Fruit fly (Drosophila melanogaster) whole organism, embryonic: ENCODE measurements around the gene Nf-YA.
A peak's percentile ranks its signal among the peaks of the same experiment; 100 is the strongest.

Experiments used
- Ada2b ChIP-seq: fragments of 200-800 bp; sonication (Bioruptor generic); IDR thresholded peaks from 2 replicates; pipeline ENCODE4 v1.3.6; 2022; ENCODE audit warnings: missing biosample characterization, missing genetic modification characterization
- Aef1 ChIP-seq: fragments of 200-800 bp; sonication (Bioruptor generic); IDR thresholded peaks from 3 replicates; pipeline ENCODE4 v1.3.6; 2022; ENCODE audit warnings: missing biosample characterization, missing genetic modification characterization
- Antp ChIP-seq: fragments of 200-800 bp; sonication (Bioruptor generic); optimal IDR thresholded peaks from 3 replicates; lab custom pipeline; 2016; ENCODE audit warnings: missing biosample characterization, missing genetic modification characterization
- CG10147 ChIP-seq: fragments of 200-800 bp; sonication (Bioruptor generic); optimal IDR thresholded peaks from 2 replicates; lab custom pipeline; 2019; ENCODE audit warnings: missing biosample characterization, mild to moderate bottlenecking, missing genetic modification characterization, moderate library complexity
- CG10274 ChIP-seq: fragments of 200-800 bp; sonication (Bioruptor generic); optimal IDR thresholded peaks from 3 replicates; lab custom pipeline; 2017; ENCODE audit warnings: missing biosample characterization, mild to moderate bottlenecking, missing genetic modification characterization
- CG10431 ChIP-seq: fragments of 200-800 bp; sonication (Bioruptor generic); optimal IDR thresholded peaks from 3 replicates; lab custom pipeline; 2018; ENCODE audit warnings: missing biosample characterization, mild to moderate bottlenecking, missing genetic modification characterization
- CG12299 ChIP-seq: fragments of 200-800 bp; sonication (Bioruptor generic); optimal IDR thresholded peaks from 2 replicates; lab custom pipeline; 2018; ENCODE audit warnings: missing biosample characterization, mild to moderate bottlenecking, missing genetic modification characterization
- CG12391 ChIP-seq: fragments of 200-800 bp; sonication (Bioruptor generic); optimal IDR thresholded peaks from 3 replicates; lab custom pipeline; 2018; ENCODE audit warnings: missing biosample characterization, mild to moderate bottlenecking, missing genetic modification characterization, moderate library complexity
- CG12659 ChIP-seq: fragments of 200-800 bp; sonication (Bioruptor generic); optimal IDR thresholded peaks from 3 replicates; lab custom pipeline; 2017; ENCODE audit warnings: mild to moderate bottlenecking, missing biosample characterization, missing genetic modification reagents, missing genetic modification characterization
- CG13287 ChIP-seq: fragments of 200-800 bp; sonication (Bioruptor generic); IDR thresholded peaks from 2 replicates; pipeline ENCODE4 v1.3.6; 2022; ENCODE audit warnings: missing biosample characterization, missing genetic modification characterization; ENCODE audit not compliant: partially characterized antibody
- CG14050 ChIP-seq: fragments of 200-800 bp; sonication (Bioruptor generic); IDR thresholded peaks from 3 replicates; pipeline ENCODE4 v1.3.6; 2022; ENCODE audit warnings: missing biosample characterization, missing genetic modification characterization
- CG15073 ChIP-seq: fragments of 200-800 bp; sonication (Bioruptor generic); optimal IDR thresholded peaks from 2 replicates; lab custom pipeline; 2016; ENCODE audit warnings: missing biosample characterization, missing genetic modification characterization
- CG1603 ChIP-seq: fragments of 200-800 bp; sonication (Bioruptor generic); optimal IDR thresholded peaks from 2 replicates; lab custom pipeline; 2019; ENCODE audit warnings: missing biosample characterization, mild to moderate bottlenecking, missing genetic modification characterization, moderate library complexity
- CG1792 ChIP-seq: fragments of 200-800 bp; sonication (Bioruptor generic); optimal IDR thresholded peaks from 2 replicates; lab custom pipeline; 2016; ENCODE audit warnings: missing biosample characterization, missing genetic modification characterization
- CG2199 ChIP-seq: fragments of 200-800 bp; sonication (Bioruptor generic); IDR thresholded peaks from 3 replicates; pipeline ENCODE4 v1.3.6; 2022; ENCODE audit warnings: missing biosample characterization, missing genetic modification characterization
- CG2875 ChIP-seq: fragments of 200-800 bp; sonication (Bioruptor generic); optimal IDR thresholded peaks from 2 replicates; lab custom pipeline; 2017; ENCODE audit warnings: missing biosample characterization, mild to moderate bottlenecking, missing genetic modification characterization, missing genetic modification reagents
- CG3407 ChIP-seq: fragments of 200-800 bp; sonication (Bioruptor generic); optimal IDR thresholded peaks from 2 replicates; lab custom pipeline; 2018; ENCODE audit warnings: missing biosample characterization, mild to moderate bottlenecking, missing genetic modification characterization
- CG43689 ChIP-seq: fragments of 200-800 bp; sonication (Bioruptor generic); IDR thresholded peaks from 2 replicates; pipeline ENCODE4 v1.3.6; 2022; ENCODE audit warnings: missing biosample characterization, missing genetic modification characterization
- CG4707 ChIP-seq: fragments of 200-800 bp; sonication (Bioruptor generic); optimal IDR thresholded peaks from 2 replicates; lab custom pipeline; 2018; ENCODE audit warnings: missing biosample characterization, mild to moderate bottlenecking, missing genetic modification characterization, moderate library complexity
- CG4730 ChIP-seq: fragments of 200-800 bp; sonication (Bioruptor generic); IDR thresholded peaks from 2 replicates; pipeline ENCODE4 v1.3.6; 2022; ENCODE audit warnings: missing biosample characterization, missing genetic modification characterization
- CG5953 ChIP-seq: fragments of 200-800 bp; sonication (Bioruptor generic); IDR thresholded peaks from 2 replicates; pipeline ENCODE4 v1.3.6; 2022; ENCODE audit warnings: missing biosample characterization, missing genetic modification characterization
- CG7271 ChIP-seq: fragments of 200-800 bp; sonication (Bioruptor generic); optimal IDR thresholded peaks from 2 replicates; lab custom pipeline; 2018; ENCODE audit warnings: missing biosample characterization, mild to moderate bottlenecking, missing genetic modification characterization, moderate library complexity
- CG8478 ChIP-seq: fragments of >200 bp; optimal IDR thresholded peaks from 2 replicates; lab custom pipeline; 2018
- CG8765 ChIP-seq: fragments of 200-800 bp; sonication (Bioruptor generic); IDR thresholded peaks from 2 replicates; pipeline ENCODE4 v1.3.6; 2022; ENCODE audit warnings: missing biosample characterization, missing genetic modification characterization
- CG9437 ChIP-seq: fragments of 200-800 bp; sonication (Bioruptor generic); optimal IDR thresholded peaks from 2 replicates; lab custom pipeline; 2018; ENCODE audit warnings: missing biosample characterization, mild to moderate bottlenecking, missing genetic modification characterization
- D19A ChIP-seq: fragments of 200-800 bp; optimal IDR thresholded peaks from 3 replicates; lab custom pipeline; 2019; ENCODE audit warnings: missing biosample characterization, mild to moderate bottlenecking, missing genetic modification characterization, moderate library complexity
- D19B ChIP-seq: fragments of 200-800 bp; sonication (Bioruptor generic); optimal IDR thresholded peaks from 2 replicates; lab custom pipeline; 2017; ENCODE audit warnings: missing biosample characterization, mild to moderate bottlenecking, missing genetic modification characterization
- Dip3 ChIP-seq: fragments of 200-800 bp; sonication (Bioruptor generic); optimal IDR thresholded peaks from 3 replicates; lab custom pipeline; 2016; ENCODE audit warnings: missing biosample characterization, missing genetic modification characterization
- HLH54F ChIP-seq: fragments of 200-800 bp; sonication (Bioruptor generic); optimal IDR thresholded peaks from 3 replicates; lab custom pipeline; 2016; ENCODE audit warnings: missing biosample characterization, missing genetic modification characterization
- Hmr ChIP-seq: fragments of 200-800 bp; sonication (Bioruptor generic); optimal IDR thresholded peaks from 3 replicates; lab custom pipeline; 2017; ENCODE audit warnings: mild to moderate bottlenecking, missing biosample characterization, missing genetic modification reagents, missing genetic modification characterization
- Hr3 ChIP-seq: fragments of 200-800 bp; sonication (Bioruptor generic); optimal IDR thresholded peaks from 3 replicates; lab custom pipeline; 2016; ENCODE audit warnings: missing biosample characterization, missing genetic modification characterization
- Hsf ChIP-seq: fragments of 200-800 bp; sonication (Bioruptor generic); optimal IDR thresholded peaks from 3 replicates; lab custom pipeline; 2016; ENCODE audit warnings: missing biosample characterization, missing genetic modification characterization
- MESR4 ChIP-seq: fragments of 200-800 bp; sonication (Bioruptor generic); optimal IDR thresholded peaks from 2 replicates; lab custom pipeline; 2018; ENCODE audit warnings: missing biosample characterization, mild to moderate bottlenecking, missing genetic modification characterization, moderate library complexity
- Pdp1 ChIP-seq, 2 experiments: fragments of 200-800 bp; sonication (Bioruptor generic); optimal IDR thresholded peaks; 3 replicates each; lab custom pipeline; 2016; ENCODE audit warnings: missing biosample characterization in 2 of 2, missing genetic modification characterization in 2 of 2, mild to moderate bottlenecking in 1 of 2, moderate library complexity in 1 of 2
- Poxn ChIP-seq: fragments of 200-800 bp; sonication (Bioruptor generic); IDR thresholded peaks from 2 replicates; pipeline ENCODE4 v1.3.6; 2022; ENCODE audit warnings: missing biosample characterization, missing genetic modification characterization
- Vsx1 ChIP-seq: fragments of 200-800 bp; sonication (Bioruptor generic); optimal IDR thresholded peaks from 2 replicates; lab custom pipeline; 2017; ENCODE audit warnings: missing biosample characterization, mild to moderate bottlenecking, missing genetic modification characterization, missing genetic modification reagents
- ab ChIP-seq: fragments of 200-800 bp; sonication (Bioruptor generic); optimal IDR thresholded peaks from 2 replicates; lab custom pipeline; 2016; ENCODE audit warnings: missing biosample characterization, missing genetic modification characterization
- bbx ChIP-seq: fragments of 200-800 bp; sonication (Bioruptor generic); IDR thresholded peaks from 2 replicates; pipeline ENCODE4 v1.3.6; 2022; ENCODE audit warnings: missing biosample characterization, missing genetic modification characterization; ENCODE audit not compliant: partially characterized antibody
- cato ChIP-seq: fragments of 200-800 bp; sonication (Bioruptor generic); optimal IDR thresholded peaks from 2 replicates; lab custom pipeline; 2016; ENCODE audit warnings: missing biosample characterization, missing genetic modification characterization, borderline replicate concordance
- ci ChIP-seq: fragments of 200-800 bp; sonication (Bioruptor generic); IDR thresholded peaks from 3 replicates; pipeline ENCODE4 v1.3.6; 2022; ENCODE audit warnings: missing biosample characterization, missing genetic modification characterization
- corto ChIP-seq: fragments of 200-800 bp; sonication (Bioruptor generic); optimal IDR thresholded peaks from 2 replicates; lab custom pipeline; 2016; ENCODE audit warnings: missing biosample characterization, mild to moderate bottlenecking, missing genetic modification characterization, moderate library complexity
- dm ChIP-seq: fragments of 200-800 bp; sonication (Bioruptor generic); optimal IDR thresholded peaks from 3 replicates; lab custom pipeline; 2016; ENCODE audit warnings: missing biosample characterization, missing genetic modification characterization
- ewg ChIP-seq: fragments of 200-800 bp; sonication (Bioruptor generic); optimal IDR thresholded peaks from 3 replicates; lab custom pipeline; 2017; ENCODE audit warnings: mild to moderate bottlenecking, missing biosample characterization, missing genetic modification reagents, missing genetic modification characterization
- gcm2 ChIP-seq: fragments of 200-800 bp; sonication (Bioruptor generic); optimal IDR thresholded peaks from 2 replicates; lab custom pipeline; 2016; ENCODE audit warnings: missing biosample characterization, missing genetic modification characterization
- insv ChIP-seq, 2 experiments: fragments of 200-800 bp; sonication (Bioruptor generic); optimal IDR thresholded peaks; 3 replicates each; lab custom pipeline; 2016 to 2018; ENCODE audit warnings: missing biosample characterization in 2 of 2, missing genetic modification characterization in 2 of 2
- nerfin-2 ChIP-seq: fragments of 200-800 bp; sonication (Bioruptor generic); IDR thresholded peaks from 2 replicates; pipeline ENCODE4 v1.3.6; 2022; ENCODE audit warnings: missing biosample characterization, missing genetic modification characterization; ENCODE audit not compliant: partially characterized antibody
- nmo ChIP-seq: fragments of 200-800 bp; sonication (Bioruptor generic); optimal IDR thresholded peaks from 2 replicates; lab custom pipeline; 2018; ENCODE audit warnings: missing biosample characterization, mild to moderate bottlenecking, missing genetic modification characterization, moderate library complexity
- sens-2 ChIP-seq: fragments of 200-800 bp; sonication (Bioruptor generic); IDR thresholded peaks from 2 replicates; pipeline ENCODE4 v1.3.6; 2022; ENCODE audit warnings: missing biosample characterization, missing genetic modification characterization
- shn ChIP-seq: fragments of 200-800 bp; sonication (Bioruptor generic); optimal IDR thresholded peaks from 3 replicates; lab custom pipeline; 2016; ENCODE audit warnings: missing biosample characterization, missing genetic modification characterization
- tup ChIP-seq: fragments of 200-800 bp; sonication (Bioruptor generic); optimal IDR thresholded peaks from 2 replicates; lab custom pipeline; 2016; ENCODE audit warnings: missing biosample characterization, mild to moderate bottlenecking, missing genetic modification characterization, moderate library complexity
- vfl ChIP-seq: fragments of 200-800 bp; sonication (Bioruptor generic); optimal IDR thresholded peaks from 2 replicates; lab custom pipeline; 2016; ENCODE audit warnings: missing biosample characterization, missing genetic modification characterization

Nf-YA gene

DNA sequence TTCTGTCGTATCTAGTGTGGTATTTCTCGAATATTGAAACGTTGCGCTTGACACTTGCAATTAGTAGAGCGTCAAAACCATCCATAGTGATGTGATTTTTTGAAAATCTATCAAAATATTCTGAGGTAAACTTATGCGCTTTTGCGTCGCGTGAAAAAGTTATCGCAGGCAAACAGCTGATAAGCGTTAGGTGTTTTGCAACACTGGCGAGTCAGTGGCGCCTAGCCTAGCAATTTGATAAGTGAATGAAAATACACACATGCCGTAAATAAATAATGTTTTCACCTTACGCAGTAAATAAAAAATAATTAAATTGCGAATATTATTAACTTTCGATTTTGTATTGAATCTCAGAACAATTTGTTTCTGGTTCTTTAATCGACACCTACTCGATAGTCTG is 6.8 kb downstream of the Nf-YA start, which contains the start of gene CG42526 (continued):
- no peak for TF ChIP-seq D19A (tag; lab: Kevin White, UChicago)
- TF ChIP-seq nmo (GFP tag; lab: Kevin White, UChicago), result peak; percentile 34
- TF ChIP-seq CG10274 (GFP tag; lab: Kevin White, UChicago), result no peak
- TF ChIP-seq Hmr (GFP tag; lab: Kevin White, UChicago), result peak; percentile 62
- no peak for TF ChIP-seq Poxn (GFP tag; lab: Robert Waterston, UW)
- peak; percentile 52 for TF ChIP-seq HLH54F
- peak; percentile 2 for TF ChIP-seq shn (GFP tag; lab: Kevin White, UChicago)
- no peak for TF ChIP-seq insv (GFP tag; optimal IDR thresholded peaks at IDR 0.05; lab: Kevin White, UChicago)
- no peak for TF ChIP-seq corto
- TF ChIP-seq CG4707 (GFP tag; lab: Kevin White, UChicago), result no peak
- peak; percentile 22 for TF ChIP-seq CG10147 (GFP tag; lab: Kevin White, UChicago)
- TF ChIP-seq dm, result peak; percentile 34
- TF ChIP-seq Ada2b (GFP tag; lab: Robert Waterston, UW), result no peak
- TF ChIP-seq CG10431 (GFP tag; lab: Kevin White, UChicago), result no peak
- no peak for TF ChIP-seq CG7271 (tag; lab: Kevin White, UChicago)
- TF ChIP-seq CG2875 (GFP tag; lab: Kevin White, UChicago), result no peak
- peak; percentile 56 for TF ChIP-seq Dip3 (GFP tag; lab: Kevin White, UChicago)
- no peak for TF ChIP-seq CG8478
- TF ChIP-seq MESR4 (GFP tag; lab: Kevin White, UChicago), result peak; percentile 22
- peak; percentile 19 for TF ChIP-seq ewg
- TF ChIP-seq sens-2 (GFP tag; lab: Robert Waterston, UW), result 0 out of 2 replicates have a peak, but pooled peaks have one; percentile 38
- peak; percentile 6 to 58 for TF ChIP-seq Pdp1 (GFP tag; optimal IDR thresholded peaks at IDR 0.05; lab: Kevin White, UChicago)
- TF ChIP-seq nerfin-2, result no peak
- TF ChIP-seq vfl, result peak; percentile 61
- peak; percentile 53; the same call in 1 of the 2 replicates for TF ChIP-seq bbx
- TF ChIP-seq Aef1 (GFP tag; lab: Robert Waterston, UW), result no peak
- no peak for TF ChIP-seq CG3407
- no peak for TF ChIP-seq cato (GFP tag; lab: Kevin White, UChicago)
- TF ChIP-seq CG12659, result peak; percentile 59
- no peak for TF ChIP-seq CG5953 (GFP tag; lab: Robert Waterston, UW)
- TF ChIP-seq CG4730 (GFP tag; lab: Robert Waterston, UW), result no peak
- TF ChIP-seq ab, result no peak
- peak; percentile 63 for TF ChIP-seq Hsf (GFP tag; lab: Kevin White, UChicago)
- 0 out of 2 replicates have a peak, but pooled peaks have one; percentile 10 for TF ChIP-seq CG43689 (GFP tag; lab: Robert Waterston, UW)
- no peak for TF ChIP-seq D19B (GFP tag; lab: Kevin White, UChicago)
- no peak for TF ChIP-seq CG1792 (GFP tag; lab: Kevin White, UChicago)
- TF ChIP-seq CG2199 (GFP tag; lab: Robert Waterston, UW), result 0 out of 3 replicates have a peak, but pooled peaks have one; percentile 5
- TF ChIP-seq CG15073, result no peak
- TF ChIP-seq tup (GFP tag; lab: Kevin White, UChicago), result no peak
- no peak for TF ChIP-seq CG14050 (GFP tag; lab: Robert Waterston, UW)
- TF ChIP-seq Hr3, result no peak
- TF ChIP-seq CG12391 (tag; lab: Kevin White, UChicago), result peak; percentile 56
- peak; percentile 70 for TF ChIP-seq ci
- TF ChIP-seq Antp (GFP tag; lab: Kevin White, UChicago), result peak; percentile 50
- no peak for TF ChIP-seq CG8765
- TF ChIP-seq Vsx1, result no peak
- peak; percentile 59 for TF ChIP-seq CG1603 (tag; lab: Kevin White, UChicago)
- no peak for TF ChIP-seq gcm2 (GFP tag; lab: Kevin White, UChicago)
- TF ChIP-seq CG12299 (tag; lab: Kevin White, UChicago), result peak; percentile 28
- TF ChIP-seq CG13287 (GFP tag; lab: Robert Waterston, UW), result peak; percentile 83
- TF ChIP-seq CG9437 (GFP tag; lab: Kevin White, UChicago), result peak; percentile 64
